Fruit fly (Drosophila melanogaster): ENCODE data around the gene mthl10.

dm6 chr3L:380886-381546 lies 38.3 kb upstream of the mthl10 start:
- TF ChIP-seq CG31627 (GFP tag; optimal IDR thresholded peaks at IDR 0.05), result no peak
- TF ChIP-seq CG4318 (GFP tag; optimal IDR thresholded peaks at IDR 0.05), result no peak
- TF ChIP-seq CG6792 (GFP tag; optimal IDR thresholded peaks at IDR 0.05), result no peak
- TF ChIP-seq Blimp-1 (GFP tag; optimal IDR thresholded peaks at IDR 0.05), result no peak
- TF ChIP-seq spab (GFP tag; optimal IDR thresholded peaks at IDR 0.05), result no peak
- no peak for TF ChIP-seq Gug (GFP tag; IDR thresholded peaks at IDR 0.05)
- TF ChIP-seq Met (GFP tag; optimal IDR thresholded peaks at IDR 0.05), result peak; percentile 23
- no peak for TF ChIP-seq Sox102F (GFP tag; optimal IDR thresholded peaks at IDR 0.05)
- TF ChIP-seq CG6276 (GFP tag; optimal IDR thresholded peaks at IDR 0.05), result no peak
- no peak for TF ChIP-seq CG7368 (GFP tag; optimal IDR thresholded peaks at IDR 0.05)
- TF ChIP-seq CG9139 (GFP tag; optimal IDR thresholded peaks at IDR 0.05), result peak; percentile 39
- no peak for TF ChIP-seq lz (GFP tag; optimal IDR thresholded peaks at IDR 0.05)
- peak; percentile 36 for TF ChIP-seq esn (GFP tag; optimal IDR thresholded peaks at IDR 0.05)
